Worm (Caenorhabditis elegans): ENCODE data around the gene C02B4.3.

ce11 chrX:12663537-12663936 lies 3.9 kb upstream of the C02B4.3 start, which contains the start of gene nlp-76:
- TF ChIP-seq tra-4 (tag; optimal IDR thresholded peaks at IDR 0.05) (no peak), sea-1 (GFP tag; conservative IDR thresholded peaks at IDR 0.05) (no peak), tbx-11 (GFP tag; IDR thresholded peaks at IDR 0.05) (no peak), ceh-13 (GFP tag; optimal IDR thresholded peaks at IDR 0.05) (no peak), ama-1 (optimal IDR thresholded peaks at IDR 0.05) (no peak), B0310.2 (tag; optimal IDR thresholded peaks at IDR 0.05) (no peak), ceh-36 (tag; optimal IDR thresholded peaks at IDR 0.05) (no peak)

All from whole organism, early embryonic.